Worm (Caenorhabditis elegans): ENCODE measurements around the gene iglr-2.

iglr-2 gene

ce11 chrIII:8358213-8358672, 27.1 kb upstream of the iglr-2 start, which contains the start of the genes R05D3.8 and rfp-1 (continued):
- TF ChIP-seq ekl-4 (GFP tag; IDR thresholded peaks at IDR 0.05) = peak; percentile 49; the same call in 1 of the 2 replicates
- TF ChIP-seq hsf-1 (GFP tag; IDR thresholded peaks at IDR 0.05) = peak; percentile 79
- TF ChIP-seq unc-62 (GFP tag; optimal IDR thresholded peaks at IDR 0.05) = no peak
- TF ChIP-seq tbp1 (GFP tag; optimal IDR thresholded peaks at IDR 0.05) = peak; percentile 52
- TF ChIP-seq F49E8.2 (tag; optimal IDR thresholded peaks at IDR 0.05; ENCODE audit: insufficient read depth) = peak; percentile 29
- TF ChIP-seq xnd-1 (tag; optimal IDR thresholded peaks at IDR 0.05) = peak; percentile 56
- no peak for TF ChIP-seq F10E7.11 (tag; optimal IDR thresholded peaks at IDR 0.05)
- TF ChIP-seq madf-3 (GFP tag; IDR thresholded peaks at IDR 0.05) = 0 out of 2 replicates have a peak, but pooled peaks have one; percentile 16
- 0 out of 2 replicates have a peak, but pooled peaks have one; percentile 32 for TF ChIP-seq B0336.3 (GFP tag; IDR thresholded peaks at IDR 0.05)
- TF ChIP-seq B0019.2 (GFP tag; conservative IDR thresholded peaks at IDR 0.05) = 0 out of 2 replicates have a peak, but pooled peaks have one; percentile 8
- TF ChIP-seq F23B12.7 (tag; optimal IDR thresholded peaks at IDR 0.05; ENCODE audit: insufficient read depth) = peak; percentile 84
- peak; percentile 68 for TF ChIP-seq attf-3 (GFP tag; conservative IDR thresholded peaks at IDR 0.05)
- TF ChIP-seq T26A5.8 (tag; optimal IDR thresholded peaks at IDR 0.05) = no peak
- TF ChIP-seq tlf-1 (GFP tag; optimal IDR thresholded peaks at IDR 0.05) = peak; percentile 12
- peak; percentile 87 for TF ChIP-seq madf-6 (GFP tag; IDR thresholded peaks at IDR 0.05)
- TF ChIP-seq F33H1.4 (GFP tag; IDR thresholded peaks at IDR 0.05) = peak; percentile 95
- TF ChIP-seq lsl-1 (GFP tag; optimal IDR thresholded peaks at IDR 0.05) = peak; percentile 94
- TF ChIP-seq nhr-80 (tag; optimal IDR thresholded peaks at IDR 0.05) = peak; percentile 31
- peak; percentile 81 for TF ChIP-seq lin-54 (GFP tag; optimal IDR thresholded peaks at IDR 0.05)
- no peak for TF ChIP-seq nhr-27 (tag; optimal IDR thresholded peaks at IDR 0.05)
- peak; percentile 64 for TF ChIP-seq efl-1 (GFP tag; optimal IDR thresholded peaks at IDR 0.05)
- TF ChIP-seq F37B4.10 (GFP tag; IDR thresholded peaks at IDR 0.05) = 0 out of 2 replicates have a peak, but pooled peaks have one; percentile 61
- TF ChIP-seq Y79H2A.3 (GFP tag; conservative IDR thresholded peaks at IDR 0.05) = 0 out of 2 replicates have a peak, but pooled peaks have one; percentile 50
- peak; percentile 47 for TF ChIP-seq lin-40 (tag; optimal IDR thresholded peaks at IDR 0.05)
- TF ChIP-seq hmg-1.2 (GFP tag; IDR thresholded peaks at IDR 0.05) = peak; percentile 53; the same call in 1 of the 2 replicates
- TF ChIP-seq dpl-1 (GFP tag; optimal IDR thresholded peaks at IDR 0.05) = peak; percentile 28
- TF ChIP-seq snpc-1.3 (tag; optimal IDR thresholded peaks at IDR 0.05; ENCODE audit: insufficient read depth) = peak; percentile 58
- peak; percentile 79 for TF ChIP-seq dox-1 (GFP tag; IDR thresholded peaks at IDR 0.05)
- TF ChIP-seq madf-8 (GFP tag; conservative IDR thresholded peaks at IDR 0.05) = peak; percentile 52
- no peak for TF ChIP-seq snpc-4 (GFP tag; optimal IDR thresholded peaks at IDR 0.05)
- peak in 1 of 4 experiments; percentile 63 for TF ChIP-seq snpc-4 (tag; optimal IDR thresholded peaks at IDR 0.05)
- no peak for TF ChIP-seq ztf-3 (GFP tag; optimal IDR thresholded peaks at IDR 0.05)

ce11 chrIII:8356407-8356881, 25.3 kb upstream of the iglr-2 start:
- TF ChIP-seq hmg-1.2 (GFP tag; IDR thresholded peaks at IDR 0.05) (peak; percentile 80; the same call in 1 of the 2 replicates), snpc-1.1 (tag; optimal IDR thresholded peaks at IDR 0.05; ENCODE audit: insufficient read depth) (no peak), madf-6 (GFP tag; IDR thresholded peaks at IDR 0.05) (peak; percentile 29), F57C9.4 (tag; optimal IDR thresholded peaks at IDR 0.05) (no peak), K11D2.4 (GFP tag; IDR thresholded peaks at IDR 0.05) (no peak), Y56A3A.18 (GFP tag; IDR thresholded peaks at IDR 0.05) (no peak), ceh-91 (GFP tag; IDR thresholded peaks at IDR 0.05) (no peak), C06A6.2 (GFP tag; conservative IDR thresholded peaks at IDR 0.05) (no peak), bed-1 (GFP tag; IDR thresholded peaks at IDR 0.05) (no peak), K12H6.12 (tag; optimal IDR thresholded peaks at IDR 0.05) (peak; percentile 73), nhr-120 (GFP tag; IDR thresholded peaks at IDR 0.05) (no peak), dpl-1 (GFP tag; optimal IDR thresholded peaks at IDR 0.05) (peak; percentile 31), atf-7 (tag; optimal IDR thresholded peaks at IDR 0.05) (no peak), attf-3 (GFP tag; conservative IDR thresholded peaks at IDR 0.05) (0 out of 2 replicates have a peak, but pooled peaks have one; percentile 21), die-1 (tag; optimal IDR thresholded peaks at IDR 0.05) (peak; percentile 22), lin-54 (GFP tag; optimal IDR thresholded peaks at IDR 0.05) (no peak), ztf-26 (tag; optimal IDR thresholded peaks at IDR 0.05) (peak; percentile 44), hlh-26 (GFP tag; conservative IDR thresholded peaks at IDR 0.05) (no peak), mxl-1 (tag; optimal IDR thresholded peaks at IDR 0.05) (no peak), Y95B8A.8 (GFP tag; IDR thresholded peaks at IDR 0.05) (no peak), T07F8.4 (tag; optimal IDR thresholded peaks at IDR 0.05) (no peak)

All from whole organism, young adult.